Worm (Caenorhabditis elegans) whole organism, L4/young adult: ENCODE data around the gene set-24.

Experiments
- W03F9.2 ChIP-seq: fragments of 150-350 bp; optimal IDR thresholded peaks from 2 replicates; lab custom pipeline; 2014; ENCODE audit warnings: missing biosample characterization, missing genetic modification characterization
- dao-5 ChIP-seq: sonication (generic microtip); optimal IDR thresholded peaks from 2 replicates; lab custom pipeline; 2016; ENCODE audit warnings: missing genotype, missing genetic modification characterization, moderate library complexity, missing compliant biosample characterization
- him-1 ChIP-seq: sonication (generic microtip); optimal IDR thresholded peaks from 2 replicates; lab custom pipeline; 2016; ENCODE audit warnings: missing genotype, missing genetic modification reagents, missing genetic modification characterization, missing compliant biosample characterization

- no peak for TF ChIP-seq W03F9.2 (tag; lab: Kevin White, UChicago)
- TF ChIP-seq dao-5 = no peak
- TF ChIP-seq him-1 (tag; lab: Kevin White, UChicago) = no peak
These were observed 63.2 kb downstream of the set-24 start, which contains the start of gene Y17G7B.22 for ce11 chrII:12067451-12068076.
